Fruit fly (Drosophila melanogaster): ENCODE results near the gene CG32022.

CG32022 gene

DNA sequence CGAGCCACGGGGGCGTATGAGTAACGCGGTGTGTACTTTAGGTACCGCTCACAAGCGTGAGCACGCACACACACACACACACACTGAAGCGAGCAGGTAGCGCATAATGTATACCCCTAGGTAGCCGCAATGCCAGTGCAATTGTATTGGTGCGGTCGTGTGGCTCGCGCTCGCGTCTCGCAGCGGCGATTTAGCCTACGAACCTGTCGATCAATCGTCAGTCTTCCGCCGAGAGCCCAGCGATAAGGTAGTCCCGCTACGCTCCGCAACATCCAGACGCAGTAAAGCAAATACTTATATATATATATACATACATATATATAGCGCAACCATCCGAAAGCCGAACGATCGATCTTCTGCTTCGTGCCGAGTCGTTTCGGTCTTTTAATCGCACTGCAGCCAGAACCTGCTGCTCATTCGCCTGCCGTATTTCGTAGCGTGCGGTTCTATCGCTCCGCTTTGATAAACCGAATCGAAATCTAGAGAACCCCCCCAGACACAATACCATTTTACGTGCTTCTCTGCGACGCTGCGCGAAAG is 45.5 kb downstream of the CG32022 start, which contains the start of gene hry (continued):
- TF ChIP-seq Ets97D (GFP tag; optimal IDR thresholded peaks at IDR 0.05) (no peak), CG1529 (GFP tag; optimal IDR thresholded peaks at IDR 0.05) (no peak), CG17568 (GFP tag; optimal IDR thresholded peaks at IDR 0.05) (peak; percentile 48), Neu2 (GFP tag; optimal IDR thresholded peaks at IDR 0.05; ENCODE audit: borderline replicate concordance) (no peak), hbn (GFP tag; IDR thresholded peaks at IDR 0.05; ENCODE audit: partially characterized antibody) (no peak), pzg (GFP tag; optimal IDR thresholded peaks at IDR 0.05) (no peak), pan (optimal IDR thresholded peaks at IDR 0.05) (no peak), pan (GFP tag; optimal IDR thresholded peaks at IDR 0.05 in 1 of 2, IDR thresholded peaks at IDR 0.05 in 1 of 2) (peak in 1 of 2 experiments; percentile 61), tio (GFP tag; optimal IDR thresholded peaks at IDR 0.05) (no peak), E2f1 (GFP tag; IDR thresholded peaks at IDR 0.05) (no peak), CG11723 (GFP tag; optimal IDR thresholded peaks at IDR 0.05) (peak; percentile 51), CG7745 (tag; optimal IDR thresholded peaks at IDR 0.05) (peak; percentile 4), NFAT (GFP tag; IDR thresholded peaks at IDR 0.05) (peak; percentile 27; the same call in 1 of the 2 replicates), Xrp1 (GFP tag; IDR thresholded peaks at IDR 0.05) (peak; percentile 39; the same call in 1 of the 2 replicates), Dad (GFP tag; optimal IDR thresholded peaks at IDR 0.05) (no peak), Dek (tag; optimal IDR thresholded peaks at IDR 0.05) (peak; percentile 17), ssp (GFP tag; IDR thresholded peaks at IDR 0.05) (no peak), Ets65A (GFP tag) (no peak), CG1832 (GFP tag; optimal IDR thresholded peaks at IDR 0.05) (no peak), cg (GFP tag; optimal IDR thresholded peaks at IDR 0.05) (peak; percentile 96), CG30403 (GFP tag; optimal IDR thresholded peaks at IDR 0.05) (no peak), CTCF (GFP tag; optimal IDR thresholded peaks at IDR 0.05) (no peak), CG3726 (GFP tag; IDR thresholded peaks at IDR 0.05) (0 out of 3 replicates have a peak, but pooled peaks have one; percentile 21), Lhr (GFP tag; optimal IDR thresholded peaks at IDR 0.05) (no peak), Dbx (GFP tag; IDR thresholded peaks at IDR 0.05) (peak; percentile 39; the same call in 1 of the 3 replicates), slbo (GFP tag; IDR thresholded peaks at IDR 0.05) (no peak), PHDP (tag; optimal IDR thresholded peaks at IDR 0.05) (peak; percentile 23), ranshi (GFP tag; IDR thresholded peaks at IDR 0.05) (peak; percentile 55; the same call in 1 of the 2 replicates), Aef1 (GFP tag; IDR thresholded peaks at IDR 0.05) (no peak), sc (optimal IDR thresholded peaks at IDR 0.05) (no peak), sc (GFP tag; optimal IDR thresholded peaks at IDR 0.05) (peak; percentile 10), pb (GFP tag; optimal IDR thresholded peaks at IDR 0.05) (no peak), HLH54F (GFP tag; optimal IDR thresholded peaks at IDR 0.05) (no peak), Rx (GFP tag; IDR thresholded peaks at IDR 0.05) (no peak), eyg (GFP tag; optimal IDR thresholded peaks at IDR 0.05) (no peak), CG14667 (GFP tag; IDR thresholded peaks at IDR 0.05) (no peak), CG10209 (GFP tag; optimal IDR thresholded peaks at IDR 0.05) (peak; percentile 40), CG4404 (GFP tag; IDR thresholded peaks at IDR 0.05) (no peak), caup (GFP tag; optimal IDR thresholded peaks at IDR 0.05; ENCODE audit: severe bottlenecking) (peak; percentile 65), Chrac-16 (GFP tag; optimal IDR thresholded peaks at IDR 0.05) (no peak), CG13775 (GFP tag; optimal IDR thresholded peaks at IDR 0.05) (peak; percentile 27), tx (GFP tag; optimal IDR thresholded peaks at IDR 0.05) (no peak), slou (GFP tag; optimal IDR thresholded peaks at IDR 0.05) (no peak), bsh (GFP tag; optimal IDR thresholded peaks at IDR 0.05) (peak; percentile 8 to 13), ash1 (GFP tag; optimal IDR thresholded peaks at IDR 0.05) (no peak), grau (tag; optimal IDR thresholded peaks at IDR 0.05) (peak; percentile 38), repo (GFP tag; optimal IDR thresholded peaks at IDR 0.05) (no peak), TFAM (GFP tag; optimal IDR thresholded peaks at IDR 0.05) (no peak), insv (GFP tag; optimal IDR thresholded peaks at IDR 0.05) (no peak), CG18011 (GFP tag; optimal IDR thresholded peaks at IDR 0.05) (no peak), gfzf (GFP tag; optimal IDR thresholded peaks at IDR 0.05) (no peak)
